Fruit fly (Drosophila melanogaster): ENCODE data around the gene CG10132.

dm6 chr2L:19469751-19470150, 48.9 kb upstream of the CG10132 start:
- TF ChIP-seq CG32121 (GFP tag; IDR thresholded peaks at IDR 0.05): no peak
- TF ChIP-seq CG10348 (GFP tag; IDR thresholded peaks at IDR 0.05): no peak
